Worm (Caenorhabditis elegans) whole organism, young adult: ENCODE measurements around the gene srt-23.

ENCODE experiments used
- F49E8.2 ChIP-seq: sonication (generic microtip); optimal IDR thresholded peaks from 3 replicates; lab custom pipeline; 2017; ENCODE audit warnings: missing genetic modification characterization, mild to moderate bottlenecking, missing compliant biosample characterization, antibody characterized with exemption, moderate library complexity; ENCODE audit not compliant: insufficient read depth
- ama-1 ChIP-seq, 3 experiments: fragments of 150-350 bp in 1 of 3; sonication (generic microtip) in 2 of 3; optimal IDR thresholded peaks; 2 replicates each; lab custom pipeline; 2014 to 2018; ENCODE audit warnings: missing biosample characterization in 2 of 3, missing genetic modification characterization in 2 of 3, missing genetic modification reagents in 2 of 3
- aptf-2 ChIP-seq: fragments of 200-800 bp; sonication (Bioruptor generic); conservative IDR thresholded peaks from 2 replicates; pipeline ENCODE4 v1.3.6; 2022; ENCODE audit warnings: missing genetic modification reagents, missing genetic modification characterization, missing compliant biosample characterization
- attf-3 ChIP-seq: fragments of 200-800 bp; sonication (Bioruptor generic); conservative IDR thresholded peaks from 2 replicates; pipeline ENCODE4 v1.3.6; 2022; ENCODE audit warnings: missing genetic modification reagents, missing genetic modification characterization, missing compliant biosample characterization
- cebp-2 ChIP-seq: fragments of 200-800 bp; sonication (Bioruptor generic); IDR thresholded peaks from 2 replicates; pipeline ENCODE4 v1.3.6; 2022; ENCODE audit warnings: missing genetic modification characterization, missing compliant biosample characterization
- ceh-27 ChIP-seq: fragments of 200-800 bp; sonication (Bioruptor generic); optimal IDR thresholded peaks from 2 replicates; lab custom pipeline; 2018; ENCODE audit warnings: mild to moderate bottlenecking, missing genetic modification characterization, moderate library complexity, missing compliant biosample characterization
- die-1 ChIP-seq: sonication (generic microtip); optimal IDR thresholded peaks from 2 replicates; lab custom pipeline; 2016; ENCODE audit warnings: missing genotype, mild to moderate bottlenecking, missing genetic modification characterization, missing compliant biosample characterization
- dpl-1 ChIP-seq: fragments of 150-350 bp; optimal IDR thresholded peaks from 2 replicates; lab custom pipeline; 2014; ENCODE audit warnings: missing biosample characterization, missing genetic modification reagents, missing genetic modification characterization
- ekl-4 ChIP-seq: fragments of 200-800 bp; sonication (Bioruptor generic); IDR thresholded peaks from 2 replicates; pipeline ENCODE4 v1.3.6; 2022; ENCODE audit warnings: missing genetic modification reagents, missing genetic modification characterization, missing compliant biosample characterization
- let-526 ChIP-seq: fragments of 200-800 bp; sonication (Bioruptor generic); IDR thresholded peaks from 2 replicates; pipeline ENCODE4 v1.3.6; 2022; ENCODE audit warnings: missing genetic modification reagents, missing genetic modification characterization, missing compliant biosample characterization
- nfyb-1 ChIP-seq: fragments of 200-800 bp; sonication (Bioruptor generic); IDR thresholded peaks from 2 replicates; pipeline ENCODE4 v1.3.6; 2022; ENCODE audit warnings: missing genetic modification reagents, missing genetic modification characterization, missing compliant biosample characterization
- snpc-4 ChIP-seq, 5 experiments: fragments of 150-350 bp in 1 of 5; sonication (generic microtip) in 4 of 5; optimal IDR thresholded peaks; 2 replicates each; lab custom pipeline; 2014 to 2018; ENCODE audit warnings: missing genetic modification characterization in 5 of 5, missing biosample characterization in 3 of 5, antibody characterized with exemption in 2 of 5, mild to moderate bottlenecking in 2 of 5, missing compliant biosample characterization in 2 of 5, missing genotype in 2 of 5, moderate library complexity in 2 of 5, missing genetic modification reagents in 1 of 5
- unc-62 ChIP-seq: fragments of 150-350 bp; optimal IDR thresholded peaks from 2 replicates; lab custom pipeline; 2014; ENCODE audit warnings: missing biosample characterization, missing genetic modification reagents, missing genetic modification characterization

DNA sequence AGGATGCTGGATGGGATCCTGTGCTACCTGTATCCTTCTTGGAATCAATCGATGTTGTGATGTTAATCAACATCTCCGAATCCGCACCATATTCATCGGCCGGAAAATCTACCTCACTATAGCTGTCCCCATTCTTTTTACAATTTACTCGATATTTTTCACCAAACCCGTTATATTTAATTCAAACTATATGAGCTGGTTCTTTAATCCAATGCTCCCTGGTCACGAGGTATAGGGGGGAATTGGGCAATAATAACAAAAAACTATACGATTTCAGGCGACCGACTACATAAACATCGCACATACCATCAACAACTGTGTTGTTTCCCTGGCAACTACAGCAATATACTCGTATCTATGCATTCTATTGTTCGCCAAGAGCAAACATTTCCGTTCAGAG lies 1.0 kb downstream of the srt-23 start:
- TF ChIP-seq attf-3 (GFP tag; lab: Robert Waterston, UW) (no peak), nfyb-1 (GFP tag; lab: Robert Waterston, UW) (no peak), snpc-4 (GFP tag; optimal IDR thresholded peaks at IDR 0.05; lab: Kevin White, UChicago) (no peak), snpc-4 (tag; optimal IDR thresholded peaks at IDR 0.05; lab: Kevin White, UChicago) (no peak), ama-1 (optimal IDR thresholded peaks at IDR 0.05; lab: Kevin White, UChicago) (no peak), ama-1 (GFP tag; optimal IDR thresholded peaks at IDR 0.05; lab: Kevin White, UChicago) (no peak), ceh-27 (no peak), cebp-2 (GFP tag; lab: Robert Waterston, UW) (no peak), F49E8.2 (tag; lab: Kevin White, UChicago) (no peak), unc-62 (GFP tag; lab: Kevin White, UChicago) (no peak), aptf-2 (GFP tag; lab: Robert Waterston, UW) (no peak), let-526 (no peak), dpl-1 (GFP tag; lab: Kevin White, UChicago) (no peak), die-1 (no peak), ekl-4 (no peak)
